Worm (Caenorhabditis elegans): ENCODE measurements around the gene rpl-36.

ce11 chrIII:7159246-7159645 is 20.8 kb upstream of the rpl-36 start:
- TF ChIP-seq klf-2 (GFP tag; conservative IDR thresholded peaks at IDR 0.05), result no peak
- no peak for TF ChIP-seq med-1 (GFP tag; optimal IDR thresholded peaks at IDR 0.05; ENCODE audit: insufficient read depth)
- TF ChIP-seq tab-1 (GFP tag; IDR thresholded peaks at IDR 0.05), result no peak
- TF ChIP-seq ztf-29 (GFP tag; IDR thresholded peaks at IDR 0.05), result no peak
- TF ChIP-seq T22C8.4 (GFP tag; IDR thresholded peaks at IDR 0.05), result no peak
- TF ChIP-seq ztf-23 (GFP tag; IDR thresholded peaks at IDR 0.05), result no peak
- no peak for TF ChIP-seq flt-1 (GFP tag; IDR thresholded peaks at IDR 0.05)
